Worm (Caenorhabditis elegans): Measurements from ENCODE around the gene let-19.

DNA sequence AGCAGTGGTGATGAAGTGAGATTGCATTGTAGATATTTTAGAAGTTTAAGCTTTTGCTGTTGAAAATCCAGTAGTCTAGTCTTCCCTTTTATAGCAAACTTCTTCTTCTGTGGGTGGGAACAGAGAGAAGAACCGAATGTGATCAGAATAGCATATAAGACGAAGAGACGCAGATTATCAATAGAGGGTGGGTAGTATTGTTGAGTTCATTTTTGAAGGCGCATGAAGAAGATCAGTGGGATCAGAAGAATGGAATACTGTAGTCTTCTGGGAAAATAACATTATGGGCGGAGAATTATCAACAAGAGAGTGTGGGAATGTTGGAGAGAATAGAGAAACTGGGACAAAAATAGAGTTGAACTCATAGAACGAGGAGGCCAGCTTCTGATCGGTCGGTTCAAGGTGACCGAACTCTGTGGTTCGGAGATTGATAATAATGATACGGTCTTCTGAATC, 50.4 kb downstream of the let-19 start, which contains the start of gene F46C5.1:
- TF ChIP-seq ama-1 (optimal IDR thresholded peaks at IDR 0.05), result no peak
- TF ChIP-seq lin-1 (GFP tag; IDR thresholded peaks at IDR 0.05), result no peak
- TF ChIP-seq nhr-48 (tag; optimal IDR thresholded peaks at IDR 0.05), result no peak
- no peak for TF ChIP-seq zag-1 (tag; optimal IDR thresholded peaks at IDR 0.05)

Measured in whole organism, L4 larva.